Fruit fly (Drosophila melanogaster): ENCODE data around the gene CG13737.

Gene CG13737

DNA sequence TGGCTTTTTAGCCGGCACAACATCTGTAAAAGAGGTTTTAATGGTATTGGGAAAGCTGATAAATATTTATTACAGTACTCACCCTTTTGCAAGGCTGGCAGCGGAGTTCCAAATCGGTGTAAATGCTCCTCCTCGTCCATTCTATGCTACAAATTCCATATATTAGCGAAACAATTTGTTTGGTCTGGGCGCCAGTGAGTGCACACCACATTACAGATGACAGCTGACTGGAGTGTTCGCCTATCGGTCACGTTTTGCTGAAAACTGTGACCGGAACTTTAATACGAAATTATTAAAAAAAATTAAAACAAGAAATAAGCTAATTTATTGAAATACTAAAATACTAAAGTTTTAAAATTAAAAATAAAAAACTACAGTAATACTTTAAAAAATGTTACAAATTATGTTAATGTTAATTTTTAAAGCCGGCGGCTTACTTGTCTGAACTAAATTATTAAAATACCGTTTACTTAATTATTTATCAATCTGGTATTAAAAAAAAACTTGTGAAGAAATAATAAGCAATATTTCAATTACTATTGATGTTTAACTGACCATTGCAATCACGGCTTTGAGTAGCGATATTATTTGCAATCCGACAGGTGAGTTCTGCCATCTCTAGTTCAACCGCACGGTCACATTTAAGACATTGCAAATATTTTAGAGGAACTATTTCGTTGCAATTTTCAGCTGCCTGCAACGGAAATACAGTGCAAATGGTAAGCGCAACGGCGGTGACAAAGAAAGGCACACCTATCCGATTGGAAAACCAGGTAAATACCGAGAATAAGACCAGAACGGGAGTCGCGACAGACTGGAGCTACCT lies 50.2 kb downstream of the CG13737 start, which contains the start of the genes CG8833 and DCTN1-p150 (continued):
- TF ChIP-seq Stat92E (GFP tag; optimal IDR thresholded peaks at IDR 0.05) (no peak), CG17802 (tag; optimal IDR thresholded peaks at IDR 0.05) (no peak), CG2712 (tag; optimal IDR thresholded peaks at IDR 0.05) (peak; percentile 59), D19A (tag; optimal IDR thresholded peaks at IDR 0.05) (no peak), dati (GFP tag; IDR thresholded peaks at IDR 0.05) (no peak), CkIIα-i1 (GFP tag; IDR thresholded peaks at IDR 0.05) (no peak), eve (GFP tag; optimal IDR thresholded peaks at IDR 0.05) (no peak), Chrac-16 (GFP tag; optimal IDR thresholded peaks at IDR 0.05) (peak; percentile 63), en (GFP tag; optimal IDR thresholded peaks at IDR 0.05) (no peak), sima (GFP tag; optimal IDR thresholded peaks at IDR 0.05) (no peak), jumu (GFP tag; optimal IDR thresholded peaks at IDR 0.05) (no peak), CG13624 (GFP tag; optimal IDR thresholded peaks at IDR 0.05) (peak; percentile 13), wor (GFP tag; IDR thresholded peaks at IDR 0.05) (no peak), corto (GFP tag; optimal IDR thresholded peaks at IDR 0.05) (no peak), Tbp (GFP tag; optimal IDR thresholded peaks at IDR 0.05) (no peak), Hey (tag; optimal IDR thresholded peaks at IDR 0.05) (no peak), CG13424 (tag; optimal IDR thresholded peaks at IDR 0.05) (peak; percentile 43), CG7987 (GFP tag; optimal IDR thresholded peaks at IDR 0.05) (no peak), Myb (GFP tag; optimal IDR thresholded peaks at IDR 0.05) (no peak), stc (GFP tag; IDR thresholded peaks at IDR 0.05) (no peak), kah (GFP tag; optimal IDR thresholded peaks at IDR 0.05) (no peak), Kr (GFP tag; optimal IDR thresholded peaks at IDR 0.05) (no peak), CG17328 (GFP tag; IDR thresholded peaks at IDR 0.05) (no peak), CG10366 (GFP tag; IDR thresholded peaks at IDR 0.05) (peak; percentile 48; the same call in 1 of the 2 replicates), CG4730 (GFP tag; IDR thresholded peaks at IDR 0.05) (no peak), CG6683 (GFP tag; optimal IDR thresholded peaks at IDR 0.05) (no peak), CG8089 (GFP tag; optimal IDR thresholded peaks at IDR 0.05) (no peak), ase (GFP tag; IDR thresholded peaks at IDR 0.05) (peak; percentile 44; the same call in 1 of the 3 replicates), CG11695 (GFP tag; IDR thresholded peaks at IDR 0.05) (no peak), bab2 (GFP tag; optimal IDR thresholded peaks at IDR 0.05) (peak; percentile 33), pan (optimal IDR thresholded peaks at IDR 0.05) (no peak), pan (GFP tag; optimal IDR thresholded peaks at IDR 0.05 in 1 of 2, IDR thresholded peaks at IDR 0.05 in 1 of 2) (peak in 1 of 2 experiments; percentile 36), sd (tag; optimal IDR thresholded peaks at IDR 0.05) (peak; percentile 47), scrt (GFP tag; optimal IDR thresholded peaks at IDR 0.05) (no peak), CG1603 (tag; optimal IDR thresholded peaks at IDR 0.05) (peak; percentile 37), Atf3 (GFP tag; optimal IDR thresholded peaks at IDR 0.05) (no peak), CG12744 (GFP tag; optimal IDR thresholded peaks at IDR 0.05) (no peak), CG4820 (GFP tag; optimal IDR thresholded peaks at IDR 0.05) (peak; percentile 53), maf-S (GFP tag; optimal IDR thresholded peaks at IDR 0.05) (no peak), sqz (GFP tag; optimal IDR thresholded peaks at IDR 0.05) (no peak), CG18476 (GFP tag; optimal IDR thresholded peaks at IDR 0.05) (no peak), sr (GFP tag; IDR thresholded peaks at IDR 0.05) (no peak), CG11560 (tag; IDR thresholded peaks at IDR 0.05) (no peak), CG12942 (GFP tag; optimal IDR thresholded peaks at IDR 0.05) (peak; percentile 28), zfh2 (GFP tag; optimal IDR thresholded peaks at IDR 0.05) (peak; percentile 56), pb (GFP tag; optimal IDR thresholded peaks at IDR 0.05) (no peak), CG2116 (GFP tag; optimal IDR thresholded peaks at IDR 0.05) (peak; percentile 55), Hr78 (GFP tag; optimal IDR thresholded peaks at IDR 0.05) (no peak), twi (tag; optimal IDR thresholded peaks at IDR 0.05) (no peak), cwo (GFP tag; optimal IDR thresholded peaks at IDR 0.05) (no peak)
